Fruit fly (Drosophila melanogaster): Measurements from ENCODE around the gene jp.

- no peak for TF ChIP-seq Hr83 (GFP tag; optimal IDR thresholded peaks at IDR 0.05; ENCODE audit: poor library complexity, severe bottlenecking)
- TF ChIP-seq dl (GFP tag; optimal IDR thresholded peaks at IDR 0.05; ENCODE audit: insufficient read depth in 1 of 2, partially characterized antibody in 2 of 2): no peak
- TF ChIP-seq lola (GFP tag; optimal IDR thresholded peaks at IDR 0.05): no peak
- TF ChIP-seq br (GFP tag; optimal IDR thresholded peaks at IDR 0.05): peak; percentile 23
- no peak for TF ChIP-seq pan (optimal IDR thresholded peaks at IDR 0.05)
- no peak for TF ChIP-seq usp (GFP tag; optimal IDR thresholded peaks at IDR 0.05)
- TF ChIP-seq fru (GFP tag; optimal IDR thresholded peaks at IDR 0.05): peak; percentile 30
Observed at dm6 chr2L:9498185-9498984, 68.2 kb downstream of the jp start.

Data from whole organism, wandering third instar larva.